Fruit fly (Drosophila melanogaster): Measurements from ENCODE around the gene CG12698.

DNA sequence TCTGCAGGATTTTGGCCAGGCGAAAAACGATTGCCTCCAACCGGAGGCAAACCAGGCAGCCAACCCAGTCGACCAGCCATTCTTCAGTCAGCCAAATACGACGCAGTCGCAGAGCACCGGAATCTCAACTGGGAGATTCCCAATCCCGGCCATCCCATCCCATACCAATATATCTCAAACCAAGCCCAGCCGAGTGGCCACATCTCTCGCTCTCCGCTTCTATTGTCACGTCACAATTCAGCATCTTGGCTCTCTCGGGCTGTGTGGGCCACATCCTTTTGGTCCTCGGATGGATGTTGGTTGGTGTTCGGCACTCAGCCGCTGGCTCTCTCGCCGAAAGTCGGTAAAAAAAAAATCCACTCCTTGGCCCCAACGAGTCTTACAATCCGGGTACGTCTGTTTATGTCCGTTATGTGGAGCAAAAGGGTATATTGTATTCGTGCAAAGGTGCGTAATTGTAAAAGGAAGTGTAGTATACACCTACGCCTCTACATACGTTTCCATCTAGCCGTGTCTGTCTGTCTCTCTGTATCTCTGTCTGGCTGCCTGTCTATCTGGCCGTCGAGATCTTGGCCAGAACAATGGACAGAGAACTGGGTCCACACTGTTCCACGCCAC lies 32.7 kb upstream of the CG12698 start, which contains the start of gene mmd:
- no peak for TF ChIP-seq CG14655 (GFP tag; optimal IDR thresholded peaks at IDR 0.05)
- TF ChIP-seq CG15710 (tag; optimal IDR thresholded peaks at IDR 0.05) = no peak
- no peak for TF ChIP-seq D1 (tag; optimal IDR thresholded peaks at IDR 0.05)
- no peak for TF ChIP-seq EcR (GFP tag; optimal IDR thresholded peaks at IDR 0.05)
- TF ChIP-seq CG17806 (tag; optimal IDR thresholded peaks at IDR 0.05) = no peak
- TF ChIP-seq CG8159 (tag; optimal IDR thresholded peaks at IDR 0.05) = no peak
- TF ChIP-seq Pif1A (GFP tag; optimal IDR thresholded peaks at IDR 0.05) = no peak
- TF ChIP-seq fd96Ca (GFP tag; IDR thresholded peaks at IDR 0.05) = no peak
- TF ChIP-seq CG9948 (tag; optimal IDR thresholded peaks at IDR 0.05) = no peak
- TF ChIP-seq CG34367 (tag; optimal IDR thresholded peaks at IDR 0.05) = no peak
- no peak for TF ChIP-seq CG13204 (GFP tag; optimal IDR thresholded peaks at IDR 0.05)
